Worm (Caenorhabditis elegans) whole organism, mixed stage, embryonic: ENCODE results near the gene vps-33.1.

Source experiments
- blmp-1 ChIP-seq: fragments of 150-350 bp; optimal IDR thresholded peaks from 2 replicates; lab custom pipeline; 2014; ENCODE audit warnings: missing biosample characterization, missing genetic modification characterization
- ces-1 ChIP-seq: fragments of 150-350 bp; optimal IDR thresholded peaks from 2 replicates; lab custom pipeline; 2014; ENCODE audit warnings: missing biosample characterization, missing genetic modification reagents, missing genetic modification characterization
- mab-5 ChIP-seq: fragments of 150-350 bp; optimal IDR thresholded peaks from 2 replicates; lab custom pipeline; 2014; ENCODE audit warnings: missing biosample characterization, missing genetic modification characterization
- nhr-28 ChIP-seq: fragments of 150-350 bp; optimal IDR thresholded peaks from 2 replicates; lab custom pipeline; 2014; ENCODE audit warnings: missing biosample characterization, missing genetic modification characterization
- nhr-76 ChIP-seq: sonication (generic microtip); optimal IDR thresholded peaks from 2 replicates; lab custom pipeline; 2017; ENCODE audit warnings: missing biosample characterization, missing genetic modification characterization
- pha-4 ChIP-seq: fragments of 150-350 bp; optimal IDR thresholded peaks from 2 replicates; lab custom pipeline; 2018; ENCODE audit warnings: missing biosample characterization, missing genetic modification reagents, missing genetic modification characterization
- unc-39 ChIP-seq: fragments of 150-350 bp; optimal IDR thresholded peaks from 2 replicates; lab custom pipeline; 2014; ENCODE audit warnings: missing biosample characterization, missing genetic modification characterization
- unc-62 ChIP-seq: fragments of 150-350 bp; optimal IDR thresholded peaks from 2 replicates; lab custom pipeline; 2014; ENCODE audit warnings: missing biosample characterization, missing genetic modification reagents, missing genetic modification characterization

ce11 chrIII:8744765-8745164, 44.0 kb downstream of the vps-33.1 start:
- TF ChIP-seq blmp-1: no peak
- TF ChIP-seq ces-1 (GFP tag; lab: Kevin White, UChicago): no peak
- TF ChIP-seq nhr-28 (tag; lab: Kevin White, UChicago): no peak
- TF ChIP-seq unc-39: no peak
- TF ChIP-seq mab-5: no peak
- no peak for TF ChIP-seq unc-62
- TF ChIP-seq nhr-76 (tag; lab: Kevin White, UChicago): no peak
- TF ChIP-seq pha-4 (tag; lab: Kevin White, UChicago): no peak
